Worm (Caenorhabditis elegans) whole organism, L4/young adult: ENCODE results near the gene mam-7.

Experiments used
- W03F9.2 ChIP-seq: fragments of 150-350 bp; optimal IDR thresholded peaks from 2 replicates; lab custom pipeline; 2014; ENCODE audit warnings: missing biosample characterization, missing genetic modification characterization
- him-1 ChIP-seq: sonication (generic microtip); optimal IDR thresholded peaks from 2 replicates; lab custom pipeline; 2016; ENCODE audit warnings: missing genotype, missing genetic modification reagents, missing genetic modification characterization, missing compliant biosample characterization

DNA sequence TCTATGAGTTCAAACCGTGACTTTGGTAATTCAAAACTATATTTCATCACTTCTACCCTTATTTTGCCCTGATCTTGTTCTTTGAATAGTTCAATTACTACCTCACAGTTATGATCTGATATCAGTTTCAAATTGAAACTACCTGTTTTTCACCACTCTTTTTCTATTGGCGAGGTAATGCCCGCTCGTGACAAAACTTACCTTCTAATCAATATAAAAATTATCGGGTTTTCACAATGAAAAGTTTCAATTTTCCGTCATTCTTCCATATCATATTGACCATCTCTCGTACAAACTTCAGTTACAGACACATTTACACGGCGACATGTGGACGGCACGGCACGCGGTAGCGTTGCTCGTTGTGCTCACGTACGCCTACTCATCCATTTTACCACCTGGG is 39.1 kb downstream of the mam-7 start, which contains the start of gene dec-7:
- TF ChIP-seq W03F9.2 (tag; lab: Kevin White, UChicago) (no peak), him-1 (tag; lab: Kevin White, UChicago) (no peak)
